Fruit fly (Drosophila melanogaster): Measurements from ENCODE around the gene CG2611.

CG2611 gene

dm6 chr2L:20661071-20661470 lies 11.1 kb downstream of the CG2611 start:
- TF ChIP-seq Ets98B (GFP tag; IDR thresholded peaks at IDR 0.05) (peak; percentile 28; the same call in 1 of the 2 replicates), CG4496 (GFP tag; IDR thresholded peaks at IDR 0.05) (peak; percentile 36; the same call in 1 of the 3 replicates), CG14655 (GFP tag; optimal IDR thresholded peaks at IDR 0.05) (no peak), gl (tag; optimal IDR thresholded peaks at IDR 0.05) (no peak), CG13204 (GFP tag; optimal IDR thresholded peaks at IDR 0.05) (no peak)

- TF ChIP-seq CG15710 (tag; optimal IDR thresholded peaks at IDR 0.05) (no peak), CG17806 (tag; optimal IDR thresholded peaks at IDR 0.05) (no peak), CG12605 (GFP tag; IDR thresholded peaks at IDR 0.05) (no peak), CG34367 (tag; optimal IDR thresholded peaks at IDR 0.05) (no peak), CG9948 (tag; optimal IDR thresholded peaks at IDR 0.05) (no peak), CG13204 (GFP tag; optimal IDR thresholded peaks at IDR 0.05) (no peak), D1 (tag; optimal IDR thresholded peaks at IDR 0.05) (no peak), EcR (GFP tag; optimal IDR thresholded peaks at IDR 0.05) (no peak), fd96Ca (GFP tag; IDR thresholded peaks at IDR 0.05) (no peak; the same call in 2 of the 3 replicates), Pif1B (GFP tag; optimal IDR thresholded peaks at IDR 0.05) (no peak), rn (GFP tag; IDR thresholded peaks at IDR 0.05) (no peak), CG10348 (GFP tag; IDR thresholded peaks at IDR 0.05) (no peak), CG8159 (tag; optimal IDR thresholded peaks at IDR 0.05) (no peak), gl (tag; optimal IDR thresholded peaks at IDR 0.05) (no peak), Snoo (tag; optimal IDR thresholded peaks at IDR 0.05) (no peak), CG32121 (GFP tag; IDR thresholded peaks at IDR 0.05) (no peak), CG8301 (tag; optimal IDR thresholded peaks at IDR 0.05) (no peak)
These were observed 14.4 kb downstream of the CG2611 start for dm6 chr2L:20664428-20664827.

dm6 chr2L:20671212-20671611 lies 21.2 kb downstream of the CG2611 start:
- TF ChIP-seq Ets98B (GFP tag; IDR thresholded peaks at IDR 0.05) (0 out of 2 replicates have a peak, but pooled peaks have one; percentile 15), CG32121 (GFP tag; IDR thresholded peaks at IDR 0.05) (no peak)

dm6 chr2L:20673737-20674461 lies 23.9 kb downstream of the CG2611 start:
- TF ChIP-seq CG32121 (GFP tag; IDR thresholded peaks at IDR 0.05) (0 out of 2 replicates have a peak, but pooled peaks have one; percentile 24), Pif1B (GFP tag; optimal IDR thresholded peaks at IDR 0.05) (no peak), CG14655 (GFP tag; optimal IDR thresholded peaks at IDR 0.05) (no peak), Snoo (tag; optimal IDR thresholded peaks at IDR 0.05) (no peak), CG9948 (tag; optimal IDR thresholded peaks at IDR 0.05) (no peak), Pif1A (GFP tag; optimal IDR thresholded peaks at IDR 0.05) (no peak), EcR (GFP tag; optimal IDR thresholded peaks at IDR 0.05) (peak; percentile 17), CG34367 (tag; optimal IDR thresholded peaks at IDR 0.05) (no peak), Ets98B (GFP tag; IDR thresholded peaks at IDR 0.05) (no peak)

dm6 chr2L:20674718-20675117 lies 24.7 kb downstream of the CG2611 start:
- TF ChIP-seq CG8301 (tag; optimal IDR thresholded peaks at IDR 0.05): no peak
- TF ChIP-seq CG10348 (GFP tag; IDR thresholded peaks at IDR 0.05): no peak
- TF ChIP-seq CG17806 (tag; optimal IDR thresholded peaks at IDR 0.05): no peak
- TF ChIP-seq CG34367 (tag; optimal IDR thresholded peaks at IDR 0.05): no peak
- TF ChIP-seq D1 (tag; optimal IDR thresholded peaks at IDR 0.05): no peak
- TF ChIP-seq CG13204 (GFP tag; optimal IDR thresholded peaks at IDR 0.05): no peak
- no peak for TF ChIP-seq Ets98B (GFP tag; IDR thresholded peaks at IDR 0.05)
- no peak for TF ChIP-seq fd96Ca (GFP tag; IDR thresholded peaks at IDR 0.05)
- TF ChIP-seq CG8159 (tag; optimal IDR thresholded peaks at IDR 0.05): no peak
- TF ChIP-seq Pif1B (GFP tag; optimal IDR thresholded peaks at IDR 0.05): no peak
- TF ChIP-seq rn (GFP tag; IDR thresholded peaks at IDR 0.05): no peak

- TF ChIP-seq CG15710 (tag; optimal IDR thresholded peaks at IDR 0.05): peak; percentile 46
- TF ChIP-seq D1 (tag; optimal IDR thresholded peaks at IDR 0.05): no peak
- peak; percentile 45 for TF ChIP-seq Snoo (tag; optimal IDR thresholded peaks at IDR 0.05)
- TF ChIP-seq fd96Ca (GFP tag; IDR thresholded peaks at IDR 0.05): no peak
- TF ChIP-seq CG10348 (GFP tag; IDR thresholded peaks at IDR 0.05): no peak
- TF ChIP-seq CG8301 (tag; optimal IDR thresholded peaks at IDR 0.05): peak; percentile 25
- no peak for TF ChIP-seq CG14655 (GFP tag; optimal IDR thresholded peaks at IDR 0.05)
- peak; percentile 29 for TF ChIP-seq CG9948 (tag; optimal IDR thresholded peaks at IDR 0.05)
- 0 out of 2 replicates have a peak, but pooled peaks have one; percentile 26 for TF ChIP-seq CG32121 (GFP tag; IDR thresholded peaks at IDR 0.05)
- TF ChIP-seq Ets98B (GFP tag; IDR thresholded peaks at IDR 0.05): peak; percentile 59
- TF ChIP-seq CG13204 (GFP tag; optimal IDR thresholded peaks at IDR 0.05): no peak
- TF ChIP-seq CG8159 (tag; optimal IDR thresholded peaks at IDR 0.05): peak; percentile 43
- TF ChIP-seq CG34367 (tag; optimal IDR thresholded peaks at IDR 0.05): peak; percentile 28
- no peak for TF ChIP-seq Pif1B (GFP tag; optimal IDR thresholded peaks at IDR 0.05)
- TF ChIP-seq CG4496 (GFP tag; IDR thresholded peaks at IDR 0.05): peak; percentile 44; the same call in 1 of the 3 replicates
- 0 out of 2 replicates have a peak, but pooled peaks have one; percentile 10 for TF ChIP-seq rn (GFP tag; IDR thresholded peaks at IDR 0.05)
- TF ChIP-seq Pif1A (GFP tag; optimal IDR thresholded peaks at IDR 0.05): no peak
- TF ChIP-seq CG12605 (GFP tag; IDR thresholded peaks at IDR 0.05): peak; percentile 29; the same call in 1 of the 2 replicates
- TF ChIP-seq CG17806 (tag; optimal IDR thresholded peaks at IDR 0.05): peak; percentile 39
- no peak for TF ChIP-seq gl (tag; optimal IDR thresholded peaks at IDR 0.05)
- peak; percentile 30 for TF ChIP-seq EcR (GFP tag; optimal IDR thresholded peaks at IDR 0.05)
These were observed 25.9 kb downstream of the CG2611 start, which contains the start of the genes CG31678 and IKKepsilon for dm6 chr2L:20675875-20676274. TSS of gene CG31678 (minus strand) at chr2L:20675941. TSS of gene IKKepsilon (plus strand) at chr2L:20676045.
